Fruit fly (Drosophila melanogaster) whole organism, embryonic: Measurements from ENCODE around the gene Vinc.

Source experiments
- CG1792 ChIP-seq: fragments of 200-800 bp; sonication (Bioruptor generic); optimal IDR thresholded peaks from 2 replicates; lab custom pipeline; 2016; ENCODE audit warnings: missing biosample characterization, missing genetic modification characterization
- CG2889 ChIP-seq: fragments of 200-800 bp; sonication (Bioruptor generic); IDR thresholded peaks from 3 replicates; pipeline ENCODE4 v1.3.6; 2022; ENCODE audit warnings: missing biosample characterization, missing genetic modification characterization
- CG9437 ChIP-seq: fragments of 200-800 bp; sonication (Bioruptor generic); optimal IDR thresholded peaks from 2 replicates; lab custom pipeline; 2018; ENCODE audit warnings: missing biosample characterization, mild to moderate bottlenecking, missing genetic modification characterization
- Hr51 ChIP-seq, 2 experiments: fragments of 200-800 bp; sonication (Bioruptor generic); optimal IDR thresholded peaks; 2 replicates in 1 of 2; 3 replicates in 1 of 2; lab custom pipeline; 2016 to 2018; ENCODE audit warnings: missing biosample characterization in 2 of 2, missing genetic modification characterization in 2 of 2, mild to moderate bottlenecking in 1 of 2, moderate library complexity in 1 of 2
- Opbp ChIP-seq: fragments of 200-800 bp; sonication (Bioruptor generic); IDR thresholded peaks from 3 replicates; pipeline ENCODE4 v1.3.6; 2022; ENCODE audit warnings: missing biosample characterization, missing genetic modification characterization; ENCODE audit not compliant: partially characterized antibody
- gcm2 ChIP-seq: fragments of 200-800 bp; sonication (Bioruptor generic); optimal IDR thresholded peaks from 2 replicates; lab custom pipeline; 2016; ENCODE audit warnings: missing biosample characterization, missing genetic modification characterization

- TF ChIP-seq Hr51 (GFP tag; optimal IDR thresholded peaks at IDR 0.05; lab: Kevin White, UChicago) (peak; percentile 60 to 62), CG9437 (GFP tag; lab: Kevin White, UChicago) (peak; percentile 67), Opbp (no peak), gcm2 (GFP tag; lab: Kevin White, UChicago) (no peak), CG2889 (GFP tag; lab: Robert Waterston, UW) (no peak), CG1792 (no peak)
Measured at dm6 chrX:2262511-2262910, 40.1 kb upstream of the Vinc start, which contains the start of the genes temp and CG3071.
